Fruit fly (Drosophila melanogaster) whole organism, prepupa: ENCODE measurements around the gene CG11756.

Experiments used
- Blimp-1 ChIP-seq: fragments of 200-800 bp; sonication (Bioruptor generic); optimal IDR thresholded peaks from 3 replicates; lab custom pipeline; 2017; ENCODE audit warnings: missing biosample characterization, missing genetic modification characterization, mild to moderate bottlenecking, moderate library complexity, missing genetic modification reagents
- CG10631 ChIP-seq: fragments of 200-800 bp; sonication (Bioruptor generic); optimal IDR thresholded peaks from 2 replicates; lab custom pipeline; 2016; ENCODE audit warnings: missing biosample characterization, missing genetic modification characterization
- CG10669 ChIP-seq: fragments of 200-800 bp; sonication (Bioruptor generic); optimal IDR thresholded peaks from 3 replicates; lab custom pipeline; 2018; ENCODE audit warnings: missing biosample characterization, mild to moderate bottlenecking, missing genetic modification characterization, moderate library complexity
- CG11294 ChIP-seq: fragments of 200-800 bp; sonication (Bioruptor generic); IDR thresholded peaks from 2 replicates; pipeline ENCODE4 v1.3.6; 2022; ENCODE audit warnings: missing biosample characterization, missing genetic modification characterization
- CG11762 ChIP-seq: fragments of 200-800 bp; sonication (Bioruptor generic); optimal IDR thresholded peaks from 3 replicates; lab custom pipeline; 2016; ENCODE audit warnings: missing biosample characterization, missing genetic modification characterization; ENCODE audit not compliant: insufficient read depth
- CG15336 ChIP-seq: fragments of 200-800 bp; sonication (Bioruptor generic); IDR thresholded peaks from 2 replicates; pipeline ENCODE4 v1.3.6; 2022; ENCODE audit warnings: missing biosample characterization, missing genetic modification characterization
- CG16779 ChIP-seq: fragments of 200-800 bp; sonication (Bioruptor generic); optimal IDR thresholded peaks from 3 replicates; lab custom pipeline; 2017; ENCODE audit warnings: missing biosample characterization, mild to moderate bottlenecking, missing genetic modification characterization
- CG3032 ChIP-seq: fragments of 200-800 bp; optimal IDR thresholded peaks from 2 replicates; lab custom pipeline; 2019; ENCODE audit warnings: missing biosample characterization, mild to moderate bottlenecking, missing genetic modification characterization, moderate library complexity
- CG31627 ChIP-seq: fragments of 200-800 bp; sonication (Bioruptor generic); optimal IDR thresholded peaks from 3 replicates; lab custom pipeline; 2016; ENCODE audit warnings: missing biosample characterization, missing genetic modification characterization
- CG32006 ChIP-seq: fragments of 200-800 bp; sonication (Bioruptor generic); optimal IDR thresholded peaks from 3 replicates; lab custom pipeline; 2017; ENCODE audit warnings: missing biosample characterization, mild to moderate bottlenecking, missing genetic modification characterization
- CG34406 ChIP-seq: fragments of 200-800 bp; sonication (Bioruptor generic); optimal IDR thresholded peaks from 3 replicates; lab custom pipeline; 2016; ENCODE audit warnings: missing biosample characterization, missing genetic modification characterization
- CG3919 ChIP-seq: fragments of 200-800 bp; sonication (Bioruptor generic); optimal IDR thresholded peaks from 3 replicates; lab custom pipeline; 2016; ENCODE audit warnings: missing biosample characterization, missing genetic modification characterization
- CG6163 ChIP-seq: fragments of 200-800 bp; sonication (Bioruptor generic); IDR thresholded peaks from 3 replicates; pipeline ENCODE4 v1.3.6; 2022; ENCODE audit warnings: missing biosample characterization, missing genetic modification characterization
- CG6276 ChIP-seq: fragments of 200-800 bp; sonication (Bioruptor generic); optimal IDR thresholded peaks from 2 replicates; lab custom pipeline; 2017; ENCODE audit warnings: missing biosample characterization, mild to moderate bottlenecking, missing genetic modification characterization
- CG6792 ChIP-seq: fragments of 200-800 bp; sonication (Bioruptor generic); optimal IDR thresholded peaks from 3 replicates; lab custom pipeline; 2016; ENCODE audit warnings: missing biosample characterization, missing genetic modification characterization
- CG6808 ChIP-seq: fragments of 200-800 bp; sonication (Bioruptor generic); optimal IDR thresholded peaks from 3 replicates; lab custom pipeline; 2017; ENCODE audit warnings: missing biosample characterization, missing genetic modification characterization, mild to moderate bottlenecking, moderate library complexity, missing genetic modification reagents
- CG7368 ChIP-seq: fragments of 200-800 bp; sonication (Bioruptor generic); optimal IDR thresholded peaks from 3 replicates; lab custom pipeline; 2016; ENCODE audit warnings: missing biosample characterization, missing genetic modification characterization
- CG8119 ChIP-seq: fragments of 200-800 bp; sonication (Bioruptor generic); IDR thresholded peaks from 3 replicates; pipeline ENCODE4 v1.3.6; 2022; ENCODE audit warnings: missing biosample characterization, missing genetic modification characterization
- CG8632 ChIP-seq: fragments of 200-800 bp; sonication (Bioruptor generic); optimal IDR thresholded peaks from 3 replicates; lab custom pipeline; 2016; ENCODE audit warnings: missing biosample characterization, missing genetic modification characterization
- CG9139 ChIP-seq: fragments of 200-800 bp; sonication (Bioruptor generic); optimal IDR thresholded peaks from 3 replicates; lab custom pipeline; 2017; ENCODE audit warnings: missing biosample characterization, mild to moderate bottlenecking, missing genetic modification characterization
- Eip75B ChIP-seq: fragments of 200-800 bp; sonication (Bioruptor generic); optimal IDR thresholded peaks from 3 replicates; lab custom pipeline; 2016; ENCODE audit warnings: missing biosample characterization, missing genetic modification characterization
- Eip78C ChIP-seq: fragments of 200-800 bp; sonication (Bioruptor generic); peaks from one replicate; lab custom pipeline; 2016; ENCODE audit warnings: missing biosample characterization, missing genetic modification characterization
- Ets21C ChIP-seq: fragments of 200-800 bp; sonication (Bioruptor generic); optimal IDR thresholded peaks from 3 replicates; lab custom pipeline; 2016; ENCODE audit warnings: missing biosample characterization, missing genetic modification characterization
- Ets96B ChIP-seq: fragments of 200-800 bp; optimal IDR thresholded peaks from 2 replicates; lab custom pipeline; 2019; ENCODE audit warnings: missing biosample characterization, mild to moderate bottlenecking, missing genetic modification characterization, moderate library complexity
- Hr38 ChIP-seq: sonication (Bioruptor generic); optimal IDR thresholded peaks from 2 replicates; lab custom pipeline; 2016; ENCODE audit warnings: missing biosample characterization, missing genetic modification characterization
- Hr4 ChIP-seq: fragments of 200-800 bp; sonication (Bioruptor generic); optimal IDR thresholded peaks from 3 replicates; lab custom pipeline; 2016; ENCODE audit warnings: missing biosample characterization, missing genetic modification characterization
- Lpt ChIP-seq: fragments of 200-800 bp; sonication (Bioruptor generic); optimal IDR thresholded peaks from 3 replicates; lab custom pipeline; 2016; ENCODE audit warnings: missing biosample characterization, missing genetic modification characterization
- Met ChIP-seq: fragments of 200-800 bp; sonication (Bioruptor generic); optimal IDR thresholded peaks from 3 replicates; lab custom pipeline; 2016; ENCODE audit warnings: missing biosample characterization, missing genetic modification characterization
- Sox102F ChIP-seq: fragments of 200-800 bp; sonication (Bioruptor generic); optimal IDR thresholded peaks from 2 replicates; lab custom pipeline; 2016; ENCODE audit warnings: missing biosample characterization, mild to moderate bottlenecking, missing genetic modification characterization
- Sox14 ChIP-seq: fragments of 200-800 bp; sonication (Bioruptor generic); optimal IDR thresholded peaks from 3 replicates; lab custom pipeline; 2016; ENCODE audit warnings: missing biosample characterization, missing genetic modification characterization
- acj6 ChIP-seq: fragments of 200-800 bp; sonication (Bioruptor generic); optimal IDR thresholded peaks from 3 replicates; lab custom pipeline; 2016; ENCODE audit warnings: missing biosample characterization, missing genetic modification characterization
- cyc ChIP-seq: fragments of 200-800 bp; sonication (Bioruptor generic); optimal IDR thresholded peaks from 3 replicates; lab custom pipeline; 2016; ENCODE audit warnings: missing biosample characterization, missing genetic modification characterization
- dac ChIP-seq: fragments of 200-800 bp; sonication (Bioruptor generic); optimal IDR thresholded peaks from 2 replicates; lab custom pipeline; 2017; ENCODE audit warnings: missing biosample characterization, mild to moderate bottlenecking, missing genetic modification characterization
- fd59A ChIP-seq: fragments of 200-800 bp; sonication (Bioruptor generic); optimal IDR thresholded peaks from 2 replicates; lab custom pipeline; 2017; ENCODE audit warnings: missing biosample characterization, mild to moderate bottlenecking, missing genetic modification characterization, missing genetic modification reagents
- net ChIP-seq: fragments of 200-800 bp; sonication (Bioruptor generic); optimal IDR thresholded peaks from 3 replicates; lab custom pipeline; 2016; ENCODE audit warnings: missing biosample characterization, missing genetic modification characterization
- pdm3 ChIP-seq: fragments of 200-800 bp; sonication (Bioruptor generic); optimal IDR thresholded peaks from 3 replicates; lab custom pipeline; 2016; ENCODE audit warnings: missing biosample characterization, missing genetic modification characterization
- svp ChIP-seq: fragments of 200-800 bp; sonication (Bioruptor generic); peaks from one replicate; lab custom pipeline; 2016; ENCODE audit warnings: missing biosample characterization, missing genetic modification characterization
- topi ChIP-seq: fragments of 200-800 bp; sonication (Bioruptor generic); optimal IDR thresholded peaks from 3 replicates; lab custom pipeline; 2016; ENCODE audit warnings: missing biosample characterization, missing genetic modification characterization
- vri ChIP-seq: fragments of 200-800 bp; sonication (Bioruptor generic); optimal IDR thresholded peaks from 3 replicates; lab custom pipeline; 2016; ENCODE audit warnings: missing biosample characterization, mild to moderate bottlenecking, missing genetic modification characterization

CG11756 gene

DNA sequence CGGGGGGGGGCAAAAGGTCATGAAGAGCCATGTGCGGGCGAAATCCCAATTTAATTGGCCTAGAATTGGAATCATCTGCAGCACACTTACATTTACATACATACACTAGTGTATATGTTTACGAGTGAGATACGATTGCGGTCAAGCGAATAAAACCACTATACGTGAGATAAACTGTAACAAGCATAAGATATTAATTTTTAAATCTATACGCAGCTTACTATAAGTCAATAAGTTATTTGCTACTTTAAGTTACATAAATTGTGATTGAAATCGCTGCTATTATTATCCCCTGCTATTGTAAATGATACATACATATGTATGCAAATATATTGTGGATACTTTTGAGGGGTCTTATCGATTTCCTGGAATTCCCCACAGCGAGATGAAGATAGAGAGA lies 31.2 kb downstream of the CG11756 start (continued):
- TF ChIP-seq CG34406 (peak; percentile 9), Met (GFP tag; lab: Kevin White, UChicago) (peak; percentile 13), CG32006 (no peak), Eip78C (peak; percentile 73), cyc (GFP tag; lab: Kevin White, UChicago) (peak; percentile 2), net (GFP tag; lab: Kevin White, UChicago) (no peak), CG6163 (GFP tag; lab: Robert Waterston, UW) (peak; percentile 34; the same call in 2 of the 3 replicates), Hr38 (GFP tag; lab: Kevin White, UChicago) (no peak), fd59A (GFP tag; lab: Kevin White, UChicago) (no peak), CG16779 (tag; lab: Kevin White, UChicago) (no peak), CG7368 (no peak), CG10631 (GFP tag; lab: Kevin White, UChicago) (no peak), Sox14 (GFP tag; lab: Kevin White, UChicago) (no peak), CG10669 (GFP tag; lab: Kevin White, UChicago) (no peak), acj6 (no peak), Ets96B (tag; lab: Kevin White, UChicago) (peak; percentile 8), CG11294 (GFP tag; lab: Robert Waterston, UW) (no peak), vri (GFP tag; lab: Kevin White, UChicago) (no peak), Ets21C (GFP tag; lab: Kevin White, UChicago) (no peak), svp (peak; percentile 58), CG3919 (GFP tag; lab: Kevin White, UChicago) (no peak), CG6792 (GFP tag; lab: Kevin White, UChicago) (no peak), CG15336 (GFP tag; lab: Robert Waterston, UW) (peak; percentile 33; the same call in 1 of the 2 replicates), Sox102F (no peak), Blimp-1 (GFP tag; lab: Kevin White, UChicago) (no peak)

DNA sequence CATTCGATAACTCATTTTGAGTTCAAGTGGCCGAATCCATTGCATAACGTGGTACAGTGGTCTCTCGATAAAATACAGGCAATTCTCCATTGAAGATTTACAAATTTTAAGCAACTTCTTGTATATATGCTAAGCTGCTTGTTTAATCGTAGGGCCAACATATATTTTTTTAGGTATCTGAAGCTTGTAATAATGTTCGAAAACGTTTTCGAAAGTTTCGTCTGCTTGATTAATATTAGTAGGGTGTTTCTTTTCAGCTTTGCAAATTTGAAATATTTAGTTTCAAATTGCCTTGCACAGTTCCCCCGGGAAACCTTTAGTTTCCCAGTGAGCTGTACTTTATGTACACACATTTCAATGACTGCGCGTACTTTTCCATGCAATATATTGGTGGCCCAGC lies 31.8 kb downstream of the CG11756 start:
- TF ChIP-seq CG6808 (GFP tag; lab: Kevin White, UChicago) (no peak), CG10631 (GFP tag; lab: Kevin White, UChicago) (no peak), dac (GFP tag; lab: Kevin White, UChicago) (no peak), topi (GFP tag; lab: Kevin White, UChicago) (no peak), Lpt (no peak), CG8119 (no peak), Eip75B (no peak), CG6276 (no peak), CG11294 (GFP tag; lab: Robert Waterston, UW) (no peak), Sox14 (GFP tag; lab: Kevin White, UChicago) (no peak), CG6163 (GFP tag; lab: Robert Waterston, UW) (no peak), pdm3 (GFP tag; lab: Kevin White, UChicago) (no peak), CG3032 (no peak), CG31627 (no peak), CG9139 (GFP tag; lab: Kevin White, UChicago) (no peak)

DNA sequence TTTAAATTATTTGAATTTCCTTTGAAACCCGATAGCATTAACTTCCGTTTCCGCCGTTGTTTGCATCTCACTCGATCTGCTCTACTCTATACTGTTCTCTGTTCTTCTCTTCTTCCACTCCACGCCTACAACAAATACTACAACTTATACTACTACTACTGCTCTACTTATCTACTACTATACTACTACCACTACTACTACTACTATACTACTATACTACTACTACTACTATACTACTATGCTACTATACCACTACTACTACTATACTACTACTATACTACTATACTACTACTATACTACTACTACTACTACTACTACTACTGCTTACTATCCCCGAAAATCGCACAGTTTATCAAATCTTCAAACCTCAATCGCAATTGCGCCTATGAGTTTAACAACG lies 34.7 kb downstream of the CG11756 start:
- TF ChIP-seq Blimp-1 (GFP tag; lab: Kevin White, UChicago) (no peak), Lpt (no peak), CG3032 (no peak), CG8632 (no peak), CG6163 (GFP tag; lab: Robert Waterston, UW) (no peak), CG11762 (GFP tag; lab: Kevin White, UChicago) (no peak), Hr4 (GFP tag; lab: Kevin White, UChicago) (no peak), Eip75B (no peak)
